Fruit fly (Drosophila melanogaster) S2 (cell line): ENCODE measurements around the gene mldr.
A peak's percentile ranks its signal among the peaks of the same experiment; 100 is the strongest.

Experiments used
- CG8478 ChIP-seq: fragments of >200 bp; optimal IDR thresholded peaks from 2 replicates; lab custom pipeline; 2018
- CTCF ChIP-seq, 2 experiments: fragments of >200 bp; optimal IDR thresholded peaks; 2 replicates each; lab custom pipeline; 2018

mldr gene

dm6 chrX:6276590-6276989, 14.5 kb upstream of the mldr start, which contains the start of gene CG3566:
Gene CG3566, minus strand, starts transcription at chrX:6276724.
- no peak for TF ChIP-seq CTCF (optimal IDR thresholded peaks at IDR 0.05; lab: Kevin White, UChicago)
- TF ChIP-seq CG8478 (lab: Kevin White, UChicago) = no peak

dm6 chrX:6278879-6279628, 12.0 kb upstream of the mldr start:
- TF ChIP-seq CTCF (optimal IDR thresholded peaks at IDR 0.05; lab: Kevin White, UChicago) = no peak
- TF ChIP-seq CG8478 (lab: Kevin White, UChicago) = no peak

dm6 chrX:6279629-6280073, 11.5 kb upstream of the mldr start, which contains the start of gene Ubi-p5E:
Gene Ubi-p5E, minus strand, starts transcription at chrX:6279647.
- TF ChIP-seq CG8478 (lab: Kevin White, UChicago) = no peak
- TF ChIP-seq CTCF (optimal IDR thresholded peaks at IDR 0.05; lab: Kevin White, UChicago) = no peak

dm6 chrX:6283470-6283869, 7.6 kb upstream of the mldr start, which contains the start of gene CG11700:
Gene CG11700, minus strand, starts transcription at chrX:6283575.
- TF ChIP-seq CTCF (optimal IDR thresholded peaks at IDR 0.05; lab: Kevin White, UChicago) (no peak), CG8478 (lab: Kevin White, UChicago) (no peak)

dm6 chrX:6287842-6288241, 3.3 kb upstream of the mldr start, which contains the start of the genes Top3beta and wuho:
Gene Top3beta, minus strand, starts transcription at chrX:6287990.
Gene wuho, plus strand, starts transcription at chrX:6288100.
- TF ChIP-seq CG8478 (lab: Kevin White, UChicago) (no peak), CTCF (optimal IDR thresholded peaks at IDR 0.05; lab: Kevin White, UChicago) (peak; percentile 46 to 48)

- TF ChIP-seq CG8478 (lab: Kevin White, UChicago) = no peak
- TF ChIP-seq CTCF (optimal IDR thresholded peaks at IDR 0.05; lab: Kevin White, UChicago) = no peak
Measured at dm6 chrX:6294243-6294642, 3.1 kb downstream of the mldr start, which contains the start of gene CG15892. Gene CG15892, minus strand, starts transcription at chrX:6294343.

- TF ChIP-seq CTCF (optimal IDR thresholded peaks at IDR 0.05; lab: Kevin White, UChicago) = no peak
Measured at dm6 chrX:6295129-6295539, 4.0 kb downstream of the mldr start, which contains the start of the genes CG15891 and CG3815. Gene CG15891, minus strand, starts transcription at chrX:6295345. Gene CG3815, plus strand, starts transcription at chrX:6295389.

- TF ChIP-seq CG8478 (lab: Kevin White, UChicago) (no peak), CTCF (optimal IDR thresholded peaks at IDR 0.05; lab: Kevin White, UChicago) (no peak)
Measured at dm6 chrX:6301052-6301451, 9.9 kb downstream of the mldr start, which contains the start of gene CG12219. Gene CG12219, minus strand, starts transcription at chrX:6301285.

dm6 chrX:6303196-6303595, 12.1 kb downstream of the mldr start:
- TF ChIP-seq CG8478 (lab: Kevin White, UChicago) (no peak), CTCF (optimal IDR thresholded peaks at IDR 0.05; lab: Kevin White, UChicago) (no peak)

dm6 chrX:6303675-6304074, 12.6 kb downstream of the mldr start, which contains the start of gene CG3823:
Gene CG3823, plus strand, starts transcription at chrX:6303975.
- TF ChIP-seq CG8478 (lab: Kevin White, UChicago) (no peak), CTCF (optimal IDR thresholded peaks at IDR 0.05; lab: Kevin White, UChicago) (no peak)

dm6 chrX:6304203-6304602, 13.1 kb downstream of the mldr start:
- TF ChIP-seq CG8478 (lab: Kevin White, UChicago) (no peak), CTCF (optimal IDR thresholded peaks at IDR 0.05; lab: Kevin White, UChicago) (no peak)

dm6 chrX:6305317-6305716, 14.2 kb downstream of the mldr start:
- no peak for TF ChIP-seq CG8478 (lab: Kevin White, UChicago)
- no peak for TF ChIP-seq CTCF (optimal IDR thresholded peaks at IDR 0.05; lab: Kevin White, UChicago)

dm6 chrX:6308852-6309251, 17.7 kb downstream of the mldr start, which contains the start of gene CG15894:
Gene CG15894, plus strand, starts transcription at chrX:6309212.
- TF ChIP-seq CTCF (optimal IDR thresholded peaks at IDR 0.05; lab: Kevin White, UChicago) (no peak), CG8478 (lab: Kevin White, UChicago) (no peak)

- TF ChIP-seq CG8478 (lab: Kevin White, UChicago) = no peak
- TF ChIP-seq CTCF (optimal IDR thresholded peaks at IDR 0.05; lab: Kevin White, UChicago) = no peak
Measured at dm6 chrX:6310408-6310807, 19.3 kb downstream of the mldr start.

dm6 chrX:6311516-6311915, 20.4 kb downstream of the mldr start:
- TF ChIP-seq CG8478 (lab: Kevin White, UChicago) = no peak
- no peak for TF ChIP-seq CTCF (optimal IDR thresholded peaks at IDR 0.05; lab: Kevin White, UChicago)
